Worm (Caenorhabditis elegans): ENCODE measurements around the gene str-141.

str-141 gene

ce11 chrV:11334193-11334592 lies 10.6 kb upstream of the str-141 start, which contains the start of gene T02E9.6:
Gene T02E9.6 (minus strand): TSS chrV:11334293.
- no peak for TF ChIP-seq M03D4.4 (tag; optimal IDR thresholded peaks at IDR 0.05)
- TF ChIP-seq nhr-76 (tag; optimal IDR thresholded peaks at IDR 0.05): no peak
- TF ChIP-seq nhr-237 (tag; optimal IDR thresholded peaks at IDR 0.05): no peak
- no peak for TF ChIP-seq flh-1 (GFP tag; optimal IDR thresholded peaks at IDR 0.05)

DNA sequence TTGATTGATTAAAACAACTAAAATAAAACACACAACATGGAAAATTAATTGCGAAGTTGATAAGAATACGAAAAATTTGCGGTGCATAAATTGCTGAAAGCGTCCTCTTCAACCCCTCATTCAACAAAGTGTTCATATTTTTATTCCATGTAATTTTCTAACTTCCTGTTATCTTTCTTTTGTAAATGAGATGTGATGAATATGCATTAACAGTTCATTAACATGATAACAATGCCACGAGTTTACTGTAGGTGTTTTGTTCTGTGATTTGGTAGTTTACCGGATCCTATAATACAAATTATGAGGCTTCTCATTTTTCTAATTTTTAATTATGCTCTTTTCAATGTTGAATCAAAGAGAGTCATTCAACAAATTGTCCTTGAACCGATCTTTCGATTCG lies 5.5 kb upstream of the str-141 start, which contains the start of gene F47G9.6:
F47G9.6 (plus strand) TSS at position 301 of the 400 bp plus-strand sequence.
- no peak for TF ChIP-seq unc-120 (tag; optimal IDR thresholded peaks at IDR 0.05; ENCODE audit: poor library complexity, severe bottlenecking)
- no peak for TF ChIP-seq flh-1 (GFP tag; optimal IDR thresholded peaks at IDR 0.05)
- TF ChIP-seq sptf-1 (tag; optimal IDR thresholded peaks at IDR 0.05): no peak
- TF ChIP-seq snpc-4 (tag; optimal IDR thresholded peaks at IDR 0.05): no peak
- TF ChIP-seq zip-8 (tag; optimal IDR thresholded peaks at IDR 0.05): no peak
- no peak for TF ChIP-seq nhr-12 (tag; optimal IDR thresholded peaks at IDR 0.05)
- no peak for TF ChIP-seq ham-2 (GFP tag; optimal IDR thresholded peaks at IDR 0.05)
- no peak for TF ChIP-seq M03D4.4 (tag; optimal IDR thresholded peaks at IDR 0.05)
- no peak for TF ChIP-seq mab-5 (tag; optimal IDR thresholded peaks at IDR 0.05)
- TF ChIP-seq unc-39 (tag; optimal IDR thresholded peaks at IDR 0.05): no peak
- TF ChIP-seq lin-32 (GFP tag; optimal IDR thresholded peaks at IDR 0.05): no peak
- TF ChIP-seq lin-13 (tag; optimal IDR thresholded peaks at IDR 0.05): no peak
- TF ChIP-seq ces-1 (GFP tag; optimal IDR thresholded peaks at IDR 0.05): no peak

DNA sequence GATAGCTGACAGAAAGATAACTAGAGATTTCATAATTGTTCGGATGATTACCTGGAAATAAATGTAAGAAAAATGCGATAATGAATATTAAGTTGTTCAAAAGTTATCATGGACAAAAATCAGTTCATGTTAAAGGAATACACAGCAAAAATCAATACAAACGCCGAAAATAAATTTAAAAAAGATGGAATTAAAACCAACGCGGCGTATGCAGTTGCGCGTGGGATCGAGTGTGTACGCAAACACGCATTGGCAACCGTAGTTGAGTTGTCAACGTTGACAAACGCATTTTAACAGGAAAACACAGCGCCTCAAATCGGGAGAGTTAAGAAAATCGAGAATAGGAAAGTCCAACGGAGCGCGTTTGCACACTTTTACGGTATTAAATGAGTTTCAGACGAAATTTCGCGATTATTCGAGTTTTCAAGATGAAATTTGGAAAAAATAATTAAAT lies 3.3 kb upstream of the str-141 start, which contains the start of gene tmed-10:
tmed-10 (minus strand) TSS at position 51 of the 454 bp plus-strand sequence.
- peak; percentile 70 for TF ChIP-seq ces-1 (GFP tag; optimal IDR thresholded peaks at IDR 0.05)
- no peak for TF ChIP-seq lin-32 (GFP tag; optimal IDR thresholded peaks at IDR 0.05)
- peak; percentile 12 for TF ChIP-seq unc-120 (tag; optimal IDR thresholded peaks at IDR 0.05; ENCODE audit: poor library complexity, severe bottlenecking)
- TF ChIP-seq mep-1 (tag; optimal IDR thresholded peaks at IDR 0.05): peak; percentile 34
- TF ChIP-seq lsy-2 (tag; optimal IDR thresholded peaks at IDR 0.05): peak; percentile 88
- peak; percentile 22 for TF ChIP-seq hlh-1 (tag; optimal IDR thresholded peaks at IDR 0.05)
- peak; percentile 6 for TF ChIP-seq lin-13 (tag; optimal IDR thresholded peaks at IDR 0.05)
- no peak for TF ChIP-seq tbx-8 (GFP tag; optimal IDR thresholded peaks at IDR 0.05)
- peak; percentile 6 for TF ChIP-seq pha-4 (tag; optimal IDR thresholded peaks at IDR 0.05)
- no peak for TF ChIP-seq ceh-43 (GFP tag; optimal IDR thresholded peaks at IDR 0.05)
- TF ChIP-seq nhr-76 (tag; optimal IDR thresholded peaks at IDR 0.05): no peak

DNA sequence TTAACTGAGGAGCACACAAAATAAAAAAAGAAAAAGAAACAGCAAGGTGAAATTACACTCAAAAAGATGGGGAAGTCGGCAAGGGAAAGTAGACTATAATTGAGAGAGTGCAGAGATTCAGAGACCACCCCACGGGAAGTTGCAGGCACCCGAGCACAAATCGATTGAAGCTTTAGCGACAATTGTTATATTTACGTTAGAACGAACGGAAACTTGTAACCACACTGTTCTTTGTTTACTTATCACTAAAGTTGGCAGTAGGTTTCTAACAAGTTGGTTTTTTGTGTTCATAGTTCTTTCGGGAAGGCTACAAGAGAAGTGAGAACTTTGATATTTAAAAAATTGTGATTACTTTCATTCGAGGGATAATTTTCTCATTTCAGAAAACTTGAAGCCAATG lies 1.9 kb downstream of the str-141 start, which contains the start of gene F47G9.4:
F47G9.4 (minus strand) TSS at position 98 of the 400 bp plus-strand sequence.
- TF ChIP-seq zip-8 (tag; optimal IDR thresholded peaks at IDR 0.05) (no peak), ceh-43 (GFP tag; optimal IDR thresholded peaks at IDR 0.05) (no peak), mab-5 (tag; optimal IDR thresholded peaks at IDR 0.05) (no peak), bed-3 (GFP tag; optimal IDR thresholded peaks at IDR 0.05) (no peak), pha-4 (tag; optimal IDR thresholded peaks at IDR 0.05) (peak; percentile 40), blmp-1 (tag; optimal IDR thresholded peaks at IDR 0.05) (no peak), hlh-1 (tag; optimal IDR thresholded peaks at IDR 0.05) (peak; percentile 48), ceh-83 (GFP tag; optimal IDR thresholded peaks at IDR 0.05) (no peak), lin-32 (GFP tag; optimal IDR thresholded peaks at IDR 0.05) (no peak), unc-120 (tag; optimal IDR thresholded peaks at IDR 0.05; ENCODE audit: poor library complexity, severe bottlenecking) (peak; percentile 19)

- TF ChIP-seq unc-120 (tag; optimal IDR thresholded peaks at IDR 0.05; ENCODE audit: poor library complexity, severe bottlenecking) (no peak), cnd-1 (tag; optimal IDR thresholded peaks at IDR 0.05) (no peak), nhr-76 (tag; optimal IDR thresholded peaks at IDR 0.05) (no peak), ztf-11 (tag; optimal IDR thresholded peaks at IDR 0.05) (no peak), blmp-1 (tag; optimal IDR thresholded peaks at IDR 0.05) (no peak), ces-1 (GFP tag; optimal IDR thresholded peaks at IDR 0.05) (no peak)
These were observed 2.8 kb downstream of the str-141 start for ce11 chrV:11320860-11321259.

DNA sequence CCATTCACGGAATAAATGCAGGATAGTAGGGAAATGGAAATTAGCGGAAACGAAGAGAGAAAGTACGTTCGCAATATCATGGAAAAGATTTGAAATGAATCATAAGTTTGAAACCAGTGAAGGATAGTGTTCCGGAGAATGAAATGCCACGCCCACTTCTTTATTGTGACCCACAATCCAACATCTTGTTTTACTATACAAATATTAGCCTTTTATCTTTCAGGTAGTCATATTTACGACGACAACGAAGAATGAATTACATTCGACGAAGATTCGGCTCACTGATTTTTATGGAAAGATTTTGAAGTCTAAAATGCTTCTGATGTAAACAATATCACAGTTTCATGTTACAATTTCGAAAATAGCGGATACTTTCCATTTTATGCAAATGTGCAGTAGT lies 6.8 kb downstream of the str-141 start, which contains the start of gene cutl-18:
cutl-18 (minus strand) TSS at position 101 of the 400 bp plus-strand sequence.
- TF ChIP-seq M03D4.4 (tag; optimal IDR thresholded peaks at IDR 0.05) (no peak), ham-2 (GFP tag; optimal IDR thresholded peaks at IDR 0.05) (no peak), nhr-28 (tag; optimal IDR thresholded peaks at IDR 0.05) (no peak), tbx-8 (GFP tag; optimal IDR thresholded peaks at IDR 0.05) (no peak), mab-5 (tag; optimal IDR thresholded peaks at IDR 0.05) (no peak), drap-1 (GFP tag; optimal IDR thresholded peaks at IDR 0.05) (no peak), nhr-237 (tag; optimal IDR thresholded peaks at IDR 0.05) (no peak), hlh-1 (tag; optimal IDR thresholded peaks at IDR 0.05) (no peak), bed-3 (GFP tag; optimal IDR thresholded peaks at IDR 0.05) (no peak)
